Worm (Caenorhabditis elegans): ENCODE results near the gene exos-2.

Gene exos-2

ce11 chrIV:6388550-6388949, 26.7 kb upstream of the exos-2 start (continued):
- TF ChIP-seq ceh-79 (tag; optimal IDR thresholded peaks at IDR 0.05) (no peak), fkh-3 (tag; optimal IDR thresholded peaks at IDR 0.05) (no peak)

ce11 chrIV:6391566-6391965, 23.7 kb upstream of the exos-2 start:
- TF ChIP-seq snpc-1.1 (tag; optimal IDR thresholded peaks at IDR 0.05; ENCODE audit: insufficient read depth), result no peak
- TF ChIP-seq ZK185.1 (tag; optimal IDR thresholded peaks at IDR 0.05; ENCODE audit: poor library complexity, severe bottlenecking), result no peak
- TF ChIP-seq egrh-3 (GFP tag; IDR thresholded peaks at IDR 0.05), result no peak
- no peak for TF ChIP-seq chd-7 (tag; optimal IDR thresholded peaks at IDR 0.05)
- no peak for TF ChIP-seq F23B12.7 (tag; optimal IDR thresholded peaks at IDR 0.05; ENCODE audit: insufficient read depth)
- no peak for TF ChIP-seq hlh-12 (tag; optimal IDR thresholded peaks at IDR 0.05)
- TF ChIP-seq zfh-2 (GFP tag; conservative IDR thresholded peaks at IDR 0.05), result no peak
- TF ChIP-seq ztf-25 (GFP tag; IDR thresholded peaks at IDR 0.05), result no peak
- TF ChIP-seq Y95B8A.8 (GFP tag; IDR thresholded peaks at IDR 0.05), result no peak

ce11 chrIV:6393329-6393728, 21.9 kb upstream of the exos-2 start:
- TF ChIP-seq K12H6.12 (tag; optimal IDR thresholded peaks at IDR 0.05) (peak; percentile 30), cebp-1 (GFP tag; IDR thresholded peaks at IDR 0.05) (no peak), cebp-1 (tag; optimal IDR thresholded peaks at IDR 0.05) (no peak), bed-1 (GFP tag; IDR thresholded peaks at IDR 0.05) (no peak), nhr-90 (tag; optimal IDR thresholded peaks at IDR 0.05) (no peak)

ce11 chrIV:6395190-6395589, 20.1 kb upstream of the exos-2 start:
- no peak for TF ChIP-seq hlh-26 (GFP tag; conservative IDR thresholded peaks at IDR 0.05)
- TF ChIP-seq attf-5 (GFP tag; optimal IDR thresholded peaks at IDR 0.05), result no peak
- no peak for TF ChIP-seq nfya-2 (GFP tag; IDR thresholded peaks at IDR 0.05)
- no peak for TF ChIP-seq nhr-80 (tag; optimal IDR thresholded peaks at IDR 0.05)
- TF ChIP-seq madf-8 (GFP tag; conservative IDR thresholded peaks at IDR 0.05), result no peak

- TF ChIP-seq lsl-1 (GFP tag; optimal IDR thresholded peaks at IDR 0.05) (no peak), zim-3 (tag; optimal IDR thresholded peaks at IDR 0.05) (no peak), atf-7 (tag; optimal IDR thresholded peaks at IDR 0.05) (no peak), madf-3 (GFP tag; IDR thresholded peaks at IDR 0.05) (no peak), aptf-3 (GFP tag; IDR thresholded peaks at IDR 0.05) (no peak), pbrm-1 (GFP tag; IDR thresholded peaks at IDR 0.05) (no peak), egl-44 (GFP tag; IDR thresholded peaks at IDR 0.05) (no peak), Y53F4B.3 (GFP tag; IDR thresholded peaks at IDR 0.05) (no peak), ZK185.1 (tag; optimal IDR thresholded peaks at IDR 0.05; ENCODE audit: poor library complexity, severe bottlenecking) (no peak), F52B5.7 (tag; optimal IDR thresholded peaks at IDR 0.05) (no peak), F23B12.7 (tag; optimal IDR thresholded peaks at IDR 0.05; ENCODE audit: insufficient read depth) (no peak), egrh-3 (GFP tag; IDR thresholded peaks at IDR 0.05) (no peak), F22D6.2 (tag; optimal IDR thresholded peaks at IDR 0.05) (no peak)
Measured at ce11 chrIV:6402386-6402905, 12.8 kb upstream of the exos-2 start, which contains the start of gene sfrp-1. Gene sfrp-1, minus strand, starts transcription at chrIV:6402436.

ce11 chrIV:6403399-6403798, 11.9 kb upstream of the exos-2 start:
- TF ChIP-seq F22D6.2 (tag; optimal IDR thresholded peaks at IDR 0.05) (no peak), madf-6 (GFP tag; IDR thresholded peaks at IDR 0.05) (no peak), ccch-3 (GFP tag; optimal IDR thresholded peaks at IDR 0.05) (no peak), attf-5 (GFP tag; optimal IDR thresholded peaks at IDR 0.05) (no peak), F10E7.11 (tag; optimal IDR thresholded peaks at IDR 0.05) (no peak), mes-4 (tag; optimal IDR thresholded peaks at IDR 0.05) (no peak), aptf-2 (GFP tag; conservative IDR thresholded peaks at IDR 0.05) (no peak), F37B4.10 (GFP tag; IDR thresholded peaks at IDR 0.05) (no peak), ztf-18 (tag; optimal IDR thresholded peaks at IDR 0.05) (no peak), lin-40 (tag; optimal IDR thresholded peaks at IDR 0.05) (no peak), rpc-1 (optimal IDR thresholded peaks at IDR 0.05) (no peak), rpc-1 (tag; optimal IDR thresholded peaks at IDR 0.05) (no peak), Y53F4B.3 (GFP tag; IDR thresholded peaks at IDR 0.05) (no peak), K12H6.12 (tag; optimal IDR thresholded peaks at IDR 0.05) (no peak), ceh-79 (tag; optimal IDR thresholded peaks at IDR 0.05) (no peak), ztf-26 (tag; optimal IDR thresholded peaks at IDR 0.05) (no peak), fkh-3 (tag; optimal IDR thresholded peaks at IDR 0.05) (no peak)

Data from whole organism, young adult.